Worm (Caenorhabditis elegans) whole organism, late embryonic: ENCODE measurements around the gene Y66C5A.1.

Source experiments
- C08G9.2 ChIP-seq: sonication (generic microtip); optimal IDR thresholded peaks from 2 replicates; lab custom pipeline; 2016; ENCODE audit warnings: mild to moderate bottlenecking, missing genetic modification characterization, moderate library complexity, missing compliant biosample characterization
- C38D4.7 ChIP-seq: fragments of 200-800 bp; sonication (Bioruptor generic); optimal IDR thresholded peaks from 2 replicates; lab custom pipeline; 2018; ENCODE audit warnings: mild to moderate bottlenecking, missing genetic modification characterization, moderate library complexity, missing compliant biosample characterization
- F13H6.1 ChIP-seq: sonication (generic microtip); optimal IDR thresholded peaks from 2 replicates; lab custom pipeline; 2016; ENCODE audit warnings: missing genetic modification characterization, missing compliant biosample characterization
- K02D7.2 ChIP-seq: sonication (generic microtip); optimal IDR thresholded peaks from 2 replicates; lab custom pipeline; 2017; ENCODE audit warnings: mild to moderate bottlenecking, missing genetic modification characterization, missing compliant biosample characterization
- K09A11.1 ChIP-seq: sonication (generic microtip); optimal IDR thresholded peaks from 2 replicates; lab custom pipeline; 2017; ENCODE audit warnings: antibody characterized with exemption, mild to moderate bottlenecking, missing genetic modification characterization, missing compliant biosample characterization; ENCODE audit not compliant: insufficient read depth
- Y22D7AL.16 ChIP-seq: sonication (generic microtip); optimal IDR thresholded peaks from 2 replicates; lab custom pipeline; 2016; ENCODE audit warnings: missing genetic modification characterization, missing compliant biosample characterization
- ceh-14 ChIP-seq: sonication (generic microtip); optimal IDR thresholded peaks from 2 replicates; lab custom pipeline; 2016; ENCODE audit warnings: missing genotype, missing genetic modification characterization, missing compliant biosample characterization
- ceh-18 ChIP-seq: sonication (generic microtip); optimal IDR thresholded peaks from 2 replicates; lab custom pipeline; 2016; ENCODE audit warnings: missing genetic modification characterization, missing compliant biosample characterization
- ceh-2 ChIP-seq: sonication (generic microtip); optimal IDR thresholded peaks from 2 replicates; lab custom pipeline; 2016; ENCODE audit warnings: missing genotype, missing genetic modification characterization, missing compliant biosample characterization
- ceh-22 ChIP-seq: sonication (generic microtip); optimal IDR thresholded peaks from 2 replicates; lab custom pipeline; 2017; ENCODE audit warnings: missing biosample characterization, missing genetic modification characterization
- ceh-24 ChIP-seq: sonication (generic microtip); optimal IDR thresholded peaks from 2 replicates; lab custom pipeline; 2016; ENCODE audit warnings: mild to moderate bottlenecking, missing genetic modification characterization, missing compliant biosample characterization
- ceh-30 ChIP-seq: fragments of 150-350 bp; optimal IDR thresholded peaks from 2 replicates; lab custom pipeline; 2014; ENCODE audit warnings: missing biosample characterization, missing genetic modification characterization
- ceh-31 ChIP-seq: sonication (generic microtip); optimal IDR thresholded peaks from 2 replicates; lab custom pipeline; 2016; ENCODE audit warnings: missing genetic modification characterization, missing compliant biosample characterization
- ceh-34 ChIP-seq: sonication (generic microtip); optimal IDR thresholded peaks from 2 replicates; lab custom pipeline; 2016; ENCODE audit warnings: mild to moderate bottlenecking, missing genetic modification characterization, missing compliant biosample characterization
- ceh-45 ChIP-seq: fragments of 200-800 bp; sonication (Bioruptor generic); IDR thresholded peaks from 2 replicates; pipeline ENCODE4 v1.3.6; 2022; ENCODE audit warnings: missing genetic modification reagents, missing genetic modification characterization, missing compliant biosample characterization
- ceh-6 ChIP-seq: fragments of 200-800 bp; sonication (Bioruptor generic); optimal IDR thresholded peaks from 2 replicates; lab custom pipeline; 2018; ENCODE audit warnings: mild to moderate bottlenecking, missing genetic modification characterization, missing compliant biosample characterization
- ceh-9 ChIP-seq: sonication (generic microtip); optimal IDR thresholded peaks from 2 replicates; lab custom pipeline; 2016; ENCODE audit warnings: mild to moderate bottlenecking, missing genetic modification characterization, inconsistent platforms, missing compliant biosample characterization
- dmd-4 ChIP-seq: sonication (generic microtip); optimal IDR thresholded peaks from 2 replicates; lab custom pipeline; 2016; ENCODE audit warnings: borderline replicate concordance, missing genetic modification characterization, missing compliant biosample characterization
- elt-2 ChIP-seq: sonication (generic microtip); optimal IDR thresholded peaks from 2 replicates; lab custom pipeline; 2016; ENCODE audit warnings: missing genetic modification reagents, missing genetic modification characterization, missing compliant biosample characterization
- elt-4 ChIP-seq: sonication (generic microtip); optimal IDR thresholded peaks from 2 replicates; lab custom pipeline; 2016; ENCODE audit warnings: missing genetic modification characterization, missing compliant biosample characterization
- eyg-1 ChIP-seq: sonication (generic microtip); optimal IDR thresholded peaks from 2 replicates; lab custom pipeline; 2016; ENCODE audit warnings: missing genotype, missing genetic modification characterization, missing compliant biosample characterization
- gmeb-2 ChIP-seq: sonication (generic microtip); optimal IDR thresholded peaks from 2 replicates; lab custom pipeline; 2016; ENCODE audit warnings: missing genetic modification characterization, inconsistent platforms, missing compliant biosample characterization
- hlh-13 ChIP-seq: fragments of 200-800 bp; sonication (Bioruptor generic); optimal IDR thresholded peaks from 2 replicates; lab custom pipeline; 2018; ENCODE audit warnings: mild to moderate bottlenecking, missing genetic modification characterization, missing compliant biosample characterization
- hlh-15 ChIP-seq: sonication (generic microtip); optimal IDR thresholded peaks from 2 replicates; lab custom pipeline; 2016; ENCODE audit warnings: missing genetic modification characterization, missing compliant biosample characterization
- hlh-6 ChIP-seq: sonication (generic microtip); optimal IDR thresholded peaks from 2 replicates; lab custom pipeline; 2016; ENCODE audit warnings: missing genotype, missing genetic modification characterization, missing compliant biosample characterization
- hlh-8 ChIP-seq: sonication (generic microtip); optimal IDR thresholded peaks from 2 replicates; lab custom pipeline; 2016; ENCODE audit warnings: missing genotype, missing genetic modification characterization, missing compliant biosample characterization
- lin-11 ChIP-seq: fragments of 200-800 bp; sonication (Bioruptor generic); optimal IDR thresholded peaks from 2 replicates; lab custom pipeline; 2018; ENCODE audit warnings: mild to moderate bottlenecking, missing genetic modification characterization, missing compliant biosample characterization
- madf-2 ChIP-seq: sonication (generic microtip); optimal IDR thresholded peaks from 2 replicates; lab custom pipeline; 2017; ENCODE audit warnings: missing genetic modification characterization, missing compliant biosample characterization
- mec-3 ChIP-seq: sonication (generic microtip); optimal IDR thresholded peaks from 2 replicates; lab custom pipeline; 2016; ENCODE audit warnings: borderline replicate concordance, missing genetic modification characterization, missing compliant biosample characterization
- nfya-1 ChIP-seq: sonication (generic microtip); optimal IDR thresholded peaks from 2 replicates; lab custom pipeline; 2017; ENCODE audit warnings: missing genetic modification characterization, mild to moderate bottlenecking, missing compliant biosample characterization, antibody characterized with exemption, moderate library complexity
- npax-4 ChIP-seq: sonication (generic microtip); optimal IDR thresholded peaks from 2 replicates; lab custom pipeline; 2016; ENCODE audit warnings: missing genetic modification characterization, missing compliant biosample characterization
- odd-2 ChIP-seq: sonication (generic microtip); optimal IDR thresholded peaks from 2 replicates; lab custom pipeline; 2017; ENCODE audit warnings: antibody characterized with exemption, mild to moderate bottlenecking, missing genetic modification characterization, missing compliant biosample characterization
- pag-3 ChIP-seq: sonication (generic microtip); optimal IDR thresholded peaks from 2 replicates; lab custom pipeline; 2016; ENCODE audit warnings: missing compliant biosample characterization, missing genetic modification characterization, borderline replicate concordance
- pha-4 ChIP-seq: fragments of 150-350 bp; optimal IDR thresholded peaks from 2 replicates; lab custom pipeline; 2018; ENCODE audit warnings: missing biosample characterization, missing genetic modification reagents, missing genetic modification characterization
- rnt-1 ChIP-seq: sonication (generic microtip); optimal IDR thresholded peaks from 2 replicates; lab custom pipeline; 2016; ENCODE audit warnings: missing genetic modification characterization, missing compliant biosample characterization
- sdc-2 ChIP-seq: sonication (generic microtip); optimal IDR thresholded peaks from 2 replicates; lab custom pipeline; 2016; ENCODE audit warnings: missing genotype, missing genetic modification characterization, missing compliant biosample characterization
- sox-4 ChIP-seq: sonication (generic microtip); optimal IDR thresholded peaks from 2 replicates; lab custom pipeline; 2017; ENCODE audit warnings: mild to moderate bottlenecking, missing genetic modification characterization, inconsistent platforms, missing compliant biosample characterization
- syd-9 ChIP-seq: sonication (generic microtip); optimal IDR thresholded peaks from 2 replicates; lab custom pipeline; 2016; ENCODE audit warnings: mild to moderate bottlenecking, missing genetic modification characterization, moderate library complexity, missing compliant biosample characterization
- ttx-3 ChIP-seq: sonication (generic microtip); optimal IDR thresholded peaks from 2 replicates; lab custom pipeline; 2016; ENCODE audit warnings: missing genetic modification reagents, missing genetic modification characterization, missing compliant biosample characterization
- unc-3 ChIP-seq, 2 experiments: fragments of 200-800 bp in 1 of 2; sonication (Bioruptor generic) in 1 of 2; sonication (generic microtip) in 1 of 2; conservative IDR thresholded peaks in 1 of 2; optimal IDR thresholded peaks in 1 of 2; 2 replicates each; pipeline versions ENCODE4 v1.3.6 to Lab custom; 2016 to 2022; ENCODE audit warnings: missing compliant biosample characterization in 2 of 2, missing genetic modification characterization in 2 of 2, missing genetic modification reagents in 1 of 2
- unc-42 ChIP-seq: sonication (generic microtip); optimal IDR thresholded peaks from 2 replicates; lab custom pipeline; 2016; ENCODE audit warnings: missing genotype, missing genetic modification characterization, missing compliant biosample characterization
- unc-55 ChIP-seq: sonication (generic microtip); optimal IDR thresholded peaks from 2 replicates; lab custom pipeline; 2017; ENCODE audit warnings: missing biosample characterization, missing genetic modification reagents, missing genetic modification characterization
- unc-86 ChIP-seq: sonication (generic microtip); optimal IDR thresholded peaks from 2 replicates; lab custom pipeline; 2016; ENCODE audit warnings: missing genetic modification characterization, missing compliant biosample characterization
- zip-5 ChIP-seq: sonication (generic microtip); optimal IDR thresholded peaks from 2 replicates; lab custom pipeline; 2016; ENCODE audit warnings: missing genetic modification characterization, missing compliant biosample characterization
- ztf-16 ChIP-seq: sonication (generic microtip); optimal IDR thresholded peaks from 2 replicates; lab custom pipeline; 2017; ENCODE audit warnings: missing genetic modification characterization, missing compliant biosample characterization

Y66C5A.1 gene

ce11 chrX:14489945-14490344 is 34.6 kb upstream of the Y66C5A.1 start, which contains the start of gene his-24 (continued):
- TF ChIP-seq mec-3 (no peak), hlh-15 (no peak), ceh-24 (no peak), hlh-8 (tag; lab: Kevin White, UChicago) (no peak), sox-4 (no peak), ceh-34 (tag; lab: Kevin White, UChicago) (peak; percentile 53), ceh-6 (GFP tag; lab: Kevin White, UChicago) (no peak), lin-11 (tag; lab: Kevin White, UChicago) (no peak), hlh-6 (tag; lab: Kevin White, UChicago) (no peak), npax-4 (tag; lab: Kevin White, UChicago) (no peak), ttx-3 (tag; lab: Kevin White, UChicago) (no peak), madf-2 (tag; lab: Kevin White, UChicago) (no peak), syd-9 (tag; lab: Kevin White, UChicago) (no peak), rnt-1 (tag; lab: Kevin White, UChicago) (peak; percentile 15), Y22D7AL.16 (tag; lab: Kevin White, UChicago) (no peak), dmd-4 (no peak), nfya-1 (tag; lab: Kevin White, UChicago) (peak; percentile 73), ceh-18 (tag; lab: Kevin White, UChicago) (peak; percentile 63), K09A11.1 (tag; lab: Kevin White, UChicago) (no peak), unc-3 (GFP tag; conservative IDR thresholded peaks at IDR 0.05; lab: Robert Waterston, UW) (no peak), unc-3 (tag; optimal IDR thresholded peaks at IDR 0.05; lab: Kevin White, UChicago) (no peak), ceh-31 (tag; lab: Kevin White, UChicago) (peak; percentile 45), ceh-14 (tag; lab: Kevin White, UChicago) (no peak), unc-55 (GFP tag; lab: Kevin White, UChicago) (peak; percentile 75), ceh-45 (GFP tag; lab: Robert Waterston, UW) (0 out of 2 replicates have a peak, but pooled peaks have one; percentile 48), unc-86 (tag; lab: Kevin White, UChicago) (no peak), gmeb-2 (tag; lab: Kevin White, UChicago) (no peak), elt-4 (no peak), pha-4 (tag; lab: Kevin White, UChicago) (no peak), elt-2 (tag; lab: Kevin White, UChicago) (peak; percentile 28)

DNA sequence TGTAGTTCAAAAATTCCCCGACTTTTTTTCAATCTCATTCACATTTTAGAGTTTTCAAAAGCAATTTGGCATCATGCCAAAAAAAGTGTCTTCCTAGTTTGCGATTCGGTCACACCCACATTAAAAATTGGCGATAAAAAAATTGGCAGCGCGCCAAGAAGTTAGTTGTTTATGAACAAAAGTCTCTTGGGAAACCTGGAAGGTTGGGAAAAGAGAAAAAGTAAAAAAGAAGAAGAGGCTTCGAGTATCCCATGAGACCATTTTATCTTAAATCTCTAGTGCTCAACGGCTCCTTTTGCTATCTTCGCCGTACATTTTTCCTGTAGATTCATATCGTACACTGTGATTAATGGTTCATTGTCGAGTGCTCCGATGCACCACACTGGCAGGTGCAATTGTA is 32.5 kb upstream of the Y66C5A.1 start:
- TF ChIP-seq zip-5 (tag; lab: Kevin White, UChicago) (no peak), elt-4 (no peak), dmd-4 (no peak)

DNA sequence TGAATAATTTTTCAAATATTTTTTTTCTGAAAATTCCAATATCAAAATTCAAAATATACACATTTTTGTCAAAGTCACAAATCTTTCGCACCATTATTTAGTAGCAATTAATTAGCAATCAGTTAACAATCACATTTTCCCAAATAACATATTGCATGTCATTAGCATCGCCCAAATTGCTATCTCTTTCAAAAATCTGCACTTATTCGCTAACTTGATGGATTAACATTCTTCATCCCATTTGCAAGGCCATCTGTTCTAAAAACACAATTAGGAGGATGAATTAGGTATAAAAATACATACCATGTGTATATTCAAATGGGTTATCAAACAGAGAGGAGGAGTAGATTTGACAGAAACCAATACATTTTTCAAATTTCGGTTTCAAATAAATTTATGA is 32.0 kb upstream of the Y66C5A.1 start:
- TF ChIP-seq unc-42 (tag; lab: Kevin White, UChicago) (peak; percentile 49), odd-2 (tag; lab: Kevin White, UChicago) (no peak)

DNA sequence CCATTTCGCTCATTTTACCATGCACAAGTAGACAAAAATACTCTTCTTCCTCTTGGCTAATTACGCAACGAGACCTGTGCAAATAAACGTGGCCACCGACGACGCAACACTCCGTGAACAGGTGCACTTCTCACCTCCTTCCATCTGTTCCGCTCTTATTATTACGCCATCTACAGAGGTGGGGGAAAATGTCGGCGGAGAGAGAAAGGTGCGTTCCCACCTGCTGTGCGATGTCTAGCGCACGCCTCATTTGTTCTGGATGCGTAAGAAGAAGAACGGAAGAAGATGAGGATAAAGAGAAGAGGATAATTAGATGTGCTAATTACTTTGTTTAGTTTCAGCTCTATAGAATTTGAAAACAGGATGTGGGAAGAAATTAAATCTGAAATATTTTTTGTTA is 31.2 kb upstream of the Y66C5A.1 start:
- TF ChIP-seq pha-4 (tag; lab: Kevin White, UChicago) (no peak), odd-2 (tag; lab: Kevin White, UChicago) (no peak), C08G9.2 (tag; lab: Kevin White, UChicago) (no peak), ceh-2 (tag; lab: Kevin White, UChicago) (no peak), ceh-9 (no peak), pag-3 (tag; lab: Kevin White, UChicago) (no peak), K02D7.2 (tag; lab: Kevin White, UChicago) (no peak), ceh-18 (tag; lab: Kevin White, UChicago) (no peak), F13H6.1 (tag; lab: Kevin White, UChicago) (no peak), unc-86 (tag; lab: Kevin White, UChicago) (no peak), ceh-6 (GFP tag; lab: Kevin White, UChicago) (no peak), hlh-8 (tag; lab: Kevin White, UChicago) (no peak), ceh-22 (tag; lab: Kevin White, UChicago) (no peak), ceh-14 (tag; lab: Kevin White, UChicago) (no peak), dmd-4 (no peak), ceh-30 (tag; lab: Kevin White, UChicago) (no peak), C38D4.7 (GFP tag; lab: Kevin White, UChicago) (no peak), hlh-13 (GFP tag; lab: Kevin White, UChicago) (no peak), ceh-34 (tag; lab: Kevin White, UChicago) (no peak), nfya-1 (tag; lab: Kevin White, UChicago) (peak; percentile 28), ztf-16 (tag; lab: Kevin White, UChicago) (peak; percentile 11), elt-4 (no peak), madf-2 (tag; lab: Kevin White, UChicago) (no peak), eyg-1 (tag; lab: Kevin White, UChicago) (no peak), hlh-6 (tag; lab: Kevin White, UChicago) (no peak), sdc-2 (tag; lab: Kevin White, UChicago) (peak; percentile 61)
